Worm (Caenorhabditis elegans) whole organism, mixed stage, embryonic: ENCODE measurements around the gene math-44.

Source experiments
- M03D4.4 ChIP-seq: sonication (generic microtip); optimal IDR thresholded peaks from 2 replicates; lab custom pipeline; 2017; ENCODE audit warnings: mild to moderate bottlenecking, missing genetic modification characterization, missing compliant biosample characterization
- blmp-1 ChIP-seq: fragments of 150-350 bp; optimal IDR thresholded peaks from 2 replicates; lab custom pipeline; 2014; ENCODE audit warnings: missing biosample characterization, missing genetic modification characterization
- ces-1 ChIP-seq: fragments of 150-350 bp; optimal IDR thresholded peaks from 2 replicates; lab custom pipeline; 2014; ENCODE audit warnings: missing biosample characterization, missing genetic modification reagents, missing genetic modification characterization
- mep-1 ChIP-seq: fragments of 150-350 bp; optimal IDR thresholded peaks from 2 replicates; lab custom pipeline; 2017; ENCODE audit warnings: missing biosample characterization, missing genetic modification reagents, missing genetic modification characterization, inconsistent platforms
- tbx-8 ChIP-seq: fragments of 200-800 bp; sonication (Bioruptor generic); optimal IDR thresholded peaks from 2 replicates; lab custom pipeline; 2018; ENCODE audit warnings: mild to moderate bottlenecking, missing genetic modification characterization, moderate library complexity, missing compliant biosample characterization

- TF ChIP-seq blmp-1 (tag; lab: Kevin White, UChicago) (no peak), tbx-8 (GFP tag; lab: Kevin White, UChicago) (no peak), ces-1 (GFP tag; lab: Kevin White, UChicago) (no peak), M03D4.4 (tag; lab: Kevin White, UChicago) (no peak), mep-1 (tag; lab: Kevin White, UChicago) (no peak)
Measured at ce11 chrII:2011179-2011578, 22.1 kb downstream of the math-44 start.
